Fruit fly (Drosophila melanogaster): Measurements from ENCODE around the gene dac.

Gene dac

dm6 chr2L:16450891-16451290 is 34.9 kb downstream of the dac start, which contains the start of gene Idgf3 (continued):
- TF ChIP-seq CG10462 (GFP tag; optimal IDR thresholded peaks at IDR 0.05) (no peak), Med (GFP tag) (peak; percentile 58), sima (GFP tag; optimal IDR thresholded peaks at IDR 0.05) (no peak), gro (GFP tag; optimal IDR thresholded peaks at IDR 0.05) (no peak), Meics (GFP tag; optimal IDR thresholded peaks at IDR 0.05) (no peak), Xrp1 (GFP tag; IDR thresholded peaks at IDR 0.05) (no peak), CG17328 (GFP tag; IDR thresholded peaks at IDR 0.05) (no peak), amos (GFP tag; IDR thresholded peaks at IDR 0.05; ENCODE audit: partially characterized antibody) (no peak; the same call in 1 of the 2 replicates), CG10147 (GFP tag; optimal IDR thresholded peaks at IDR 0.05) (no peak), Fer2 (tag; optimal IDR thresholded peaks at IDR 0.05) (no peak), CG11085 (GFP tag; IDR thresholded peaks at IDR 0.05) (no peak), CG11247 (GFP tag; IDR thresholded peaks at IDR 0.05) (no peak), lab (GFP tag; optimal IDR thresholded peaks at IDR 0.05) (peak; percentile 9), nom (GFP tag; optimal IDR thresholded peaks at IDR 0.05) (no peak), ranshi (GFP tag; IDR thresholded peaks at IDR 0.05) (no peak), CG3281 (GFP tag; optimal IDR thresholded peaks at IDR 0.05) (peak; percentile 3), CHES-1-like (GFP tag; optimal IDR thresholded peaks at IDR 0.05) (no peak), CG10431 (GFP tag; optimal IDR thresholded peaks at IDR 0.05) (no peak), lov (optimal IDR thresholded peaks at IDR 0.05) (no peak), lov (GFP tag; IDR thresholded peaks at IDR 0.05) (no peak), CG2678 (tag; optimal IDR thresholded peaks at IDR 0.05) (no peak)

dm6 chr2L:16448451-16449206 is 37.2 kb downstream of the dac start, which contains the start of gene CG5888:
Gene CG5888, minus strand, starts transcription at chr2L:16448469.
- 0 out of 3 replicates have a peak, but pooled peaks have one; percentile 36 for TF ChIP-seq knrl (GFP tag; IDR thresholded peaks at IDR 0.05; ENCODE audit: partially characterized antibody)
- no peak for TF ChIP-seq lov (optimal IDR thresholded peaks at IDR 0.05)
- peak; percentile 7; the same call in 1 of the 3 replicates for TF ChIP-seq lov (GFP tag; IDR thresholded peaks at IDR 0.05)
- TF ChIP-seq HLH4C (GFP tag; IDR thresholded peaks at IDR 0.05; ENCODE audit: partially characterized antibody) = no peak
- TF ChIP-seq CG3163 (GFP tag; optimal IDR thresholded peaks at IDR 0.05) = no peak
- TF ChIP-seq pho (GFP tag; optimal IDR thresholded peaks at IDR 0.05) = no peak
- TF ChIP-seq CG34422 (GFP tag; IDR thresholded peaks at IDR 0.05) = no peak
- no peak for TF ChIP-seq CG5953 (GFP tag; IDR thresholded peaks at IDR 0.05)
- TF ChIP-seq CG10366 (GFP tag; IDR thresholded peaks at IDR 0.05) = peak; percentile 47
- peak; percentile 20; the same call in 1 of the 3 replicates for TF ChIP-seq CG14860 (GFP tag; IDR thresholded peaks at IDR 0.05; ENCODE audit: partially characterized antibody)
- no peak; the same call in 1 of the 2 replicates for TF ChIP-seq Ravus (GFP tag; IDR thresholded peaks at IDR 0.05)
- TF ChIP-seq danr (GFP tag; IDR thresholded peaks at IDR 0.05) = no peak; the same call in 1 of the 2 replicates
- TF ChIP-seq Ada2b (GFP tag; IDR thresholded peaks at IDR 0.05) = no peak; the same call in 1 of the 2 replicates
- no peak for TF ChIP-seq CG31224 (GFP tag; IDR thresholded peaks at IDR 0.05)
- no peak for TF ChIP-seq CG1792 (GFP tag; optimal IDR thresholded peaks at IDR 0.05)
- TF ChIP-seq az2 (GFP tag; optimal IDR thresholded peaks at IDR 0.05) = peak; percentile 69
- peak; percentile 4 for TF ChIP-seq Fer1 (GFP tag; optimal IDR thresholded peaks at IDR 0.05)
- TF ChIP-seq Sox100B (GFP tag; optimal IDR thresholded peaks at IDR 0.05) = peak; percentile 84
- no peak for TF ChIP-seq CG17612 (GFP tag; IDR thresholded peaks at IDR 0.05)
- TF ChIP-seq CG16779 (GFP tag; IDR thresholded peaks at IDR 0.05) = no peak
- TF ChIP-seq Vsx1 (GFP tag; optimal IDR thresholded peaks at IDR 0.05) = peak; percentile 29
- TF ChIP-seq CG14710 (tag; optimal IDR thresholded peaks at IDR 0.05) = peak; percentile 65
- TF ChIP-seq CG17912 (GFP tag; optimal IDR thresholded peaks at IDR 0.05) = no peak
- TF ChIP-seq Dek (tag; optimal IDR thresholded peaks at IDR 0.05) = peak; percentile 59
- TF ChIP-seq CG2116 (GFP tag; optimal IDR thresholded peaks at IDR 0.05) = peak; percentile 14
- peak; percentile 13 for TF ChIP-seq Spps (tag; optimal IDR thresholded peaks at IDR 0.05)
- TF ChIP-seq ro (GFP tag; IDR thresholded peaks at IDR 0.05) = peak; percentile 66; the same call in 1 of the 2 replicates
- TF ChIP-seq CG3847 (GFP tag; IDR thresholded peaks at IDR 0.05) = peak; percentile 65
- TF ChIP-seq Lpt (GFP tag; optimal IDR thresholded peaks at IDR 0.05) = no peak
- TF ChIP-seq CG9609 (GFP tag; optimal IDR thresholded peaks at IDR 0.05) = no peak
- peak; percentile 29 for TF ChIP-seq Nf-YC (tag; optimal IDR thresholded peaks at IDR 0.05)

Measured in whole organism, embryonic.